Worm (Caenorhabditis elegans): Measurements from ENCODE around the gene scrm-8.
"Not testable (repeated sequence)": the region's sequence is repeated elsewhere in the genome, so short reads cannot be mapped to it uniquely, and the experiment has no call there.

The scrm-8 gene

ce11 chrIV:4164392-4164791, at the start of gene scrm-8:
Gene scrm-8, plus strand, starts transcription at chrIV:4164692.
- TF ChIP-seq ref-1 (GFP tag; conservative IDR thresholded peaks at IDR 0.05) (no peak), T22C8.4 (GFP tag; IDR thresholded peaks at IDR 0.05) (no peak), ztf-29 (GFP tag; IDR thresholded peaks at IDR 0.05) (no peak)

- no peak for TF ChIP-seq cog-1 (tag; optimal IDR thresholded peaks at IDR 0.05)
Measured at ce11 chrIV:4115634-4116033, 48.9 kb upstream of the scrm-8 start, which contains the start of the genes F49F1.4 and F49F1.2. Gene F49F1.4, minus strand, starts transcription at chrIV:4115734. Gene F49F1.2, plus strand, starts transcription at chrIV:4115943.

ce11 chrIV:4117432-4117831, 47.1 kb upstream of the scrm-8 start, which contains the start of gene drd-50:
Gene drd-50, plus strand, starts transcription at chrIV:4117732.
- TF ChIP-seq flt-1 (GFP tag; IDR thresholded peaks at IDR 0.05) = no peak
- no peak for TF ChIP-seq ref-1 (GFP tag; conservative IDR thresholded peaks at IDR 0.05)
- no peak for TF ChIP-seq cog-1 (tag; optimal IDR thresholded peaks at IDR 0.05)
- TF ChIP-seq med-1 (GFP tag; optimal IDR thresholded peaks at IDR 0.05; ENCODE audit: insufficient read depth) = no peak

ce11 chrIV:4120263-4120662, 44.2 kb upstream of the scrm-8 start, which contains the start of gene F49F1.5:
Gene F49F1.5, minus strand, starts transcription at chrIV:4120415.
- TF ChIP-seq tab-1 (GFP tag; IDR thresholded peaks at IDR 0.05) (no peak), flt-1 (GFP tag; IDR thresholded peaks at IDR 0.05) (no peak), klf-2 (GFP tag; conservative IDR thresholded peaks at IDR 0.05) (no peak)

ce11 chrIV:4121055-4121454, 43.4 kb upstream of the scrm-8 start:
- TF ChIP-seq cog-1 (tag; optimal IDR thresholded peaks at IDR 0.05) (no peak), flt-1 (GFP tag; IDR thresholded peaks at IDR 0.05) (no peak)

ce11 chrIV:4123083-4123482, 41.4 kb upstream of the scrm-8 start, which contains the start of gene mul-1:
Gene mul-1, minus strand, starts transcription at chrIV:4123166.
- TF ChIP-seq ztf-29 (GFP tag; IDR thresholded peaks at IDR 0.05) (no peak), klf-2 (GFP tag; conservative IDR thresholded peaks at IDR 0.05) (no peak), flt-1 (GFP tag; IDR thresholded peaks at IDR 0.05) (no peak), tab-1 (GFP tag; IDR thresholded peaks at IDR 0.05) (no peak), med-1 (GFP tag; optimal IDR thresholded peaks at IDR 0.05; ENCODE audit: insufficient read depth) (no peak), cog-1 (tag; optimal IDR thresholded peaks at IDR 0.05) (no peak), ref-1 (GFP tag; conservative IDR thresholded peaks at IDR 0.05) (no peak)

ce11 chrIV:4125657-4126056, 38.8 kb upstream of the scrm-8 start, which contains the start of gene F49F1.7:
Gene F49F1.7, minus strand, starts transcription at chrIV:4125757.
- not testable (repeated sequence) for TF ChIP-seq ref-1 (GFP tag; conservative IDR thresholded peaks at IDR 0.05); med-1 (GFP tag; optimal IDR thresholded peaks at IDR 0.05; ENCODE audit: insufficient read depth); flt-1 (GFP tag; IDR thresholded peaks at IDR 0.05)

- TF ChIP-seq klf-2 (GFP tag; conservative IDR thresholded peaks at IDR 0.05) (no peak), cog-1 (tag; optimal IDR thresholded peaks at IDR 0.05) (no peak), med-1 (GFP tag; optimal IDR thresholded peaks at IDR 0.05; ENCODE audit: insufficient read depth) (no peak), flt-1 (GFP tag; IDR thresholded peaks at IDR 0.05) (no peak), ztf-23 (GFP tag; IDR thresholded peaks at IDR 0.05) (no peak), ztf-29 (GFP tag; IDR thresholded peaks at IDR 0.05) (no peak), ref-1 (GFP tag; conservative IDR thresholded peaks at IDR 0.05) (no peak), T22C8.4 (GFP tag; IDR thresholded peaks at IDR 0.05) (no peak), tab-1 (GFP tag; IDR thresholded peaks at IDR 0.05) (no peak)
Measured at ce11 chrIV:4135744-4136143, 28.7 kb upstream of the scrm-8 start, which contains the start of gene F49F1.17. Gene F49F1.17, minus strand, starts transcription at chrIV:4135844.

ce11 chrIV:4137472-4137871, 27.0 kb upstream of the scrm-8 start, which contains the start of gene F49F1.9:
Gene F49F1.9, minus strand, starts transcription at chrIV:4137572.
- TF ChIP-seq flt-1 (GFP tag; IDR thresholded peaks at IDR 0.05) (no peak), ref-1 (GFP tag; conservative IDR thresholded peaks at IDR 0.05) (no peak), med-1 (GFP tag; optimal IDR thresholded peaks at IDR 0.05; ENCODE audit: insufficient read depth) (no peak)

ce11 chrIV:4139022-4139421, 25.5 kb upstream of the scrm-8 start, which contains the start of gene F49F1.10:
Gene F49F1.10, minus strand, starts transcription at chrIV:4139122.
- TF ChIP-seq tab-1 (GFP tag; IDR thresholded peaks at IDR 0.05) (no peak), ztf-29 (GFP tag; IDR thresholded peaks at IDR 0.05) (no peak), med-1 (GFP tag; optimal IDR thresholded peaks at IDR 0.05; ENCODE audit: insufficient read depth) (no peak), cog-1 (tag; optimal IDR thresholded peaks at IDR 0.05) (no peak), klf-2 (GFP tag; conservative IDR thresholded peaks at IDR 0.05) (no peak), ref-1 (GFP tag; conservative IDR thresholded peaks at IDR 0.05) (no peak), T22C8.4 (GFP tag; IDR thresholded peaks at IDR 0.05) (no peak), flt-1 (GFP tag; IDR thresholded peaks at IDR 0.05) (no peak), ztf-23 (GFP tag; IDR thresholded peaks at IDR 0.05) (no peak)

ce11 chrIV:4140265-4140664, 24.2 kb upstream of the scrm-8 start, which contains the start of gene F49F1.18:
Gene F49F1.18, minus strand, starts transcription at chrIV:4140365.
- TF ChIP-seq cog-1 (tag; optimal IDR thresholded peaks at IDR 0.05) = no peak

ce11 chrIV:4141311-4141710, 23.2 kb upstream of the scrm-8 start, which contains the start of gene F49F1.11:
Gene F49F1.11, minus strand, starts transcription at chrIV:4141411.
- no peak for TF ChIP-seq klf-2 (GFP tag; conservative IDR thresholded peaks at IDR 0.05)
- TF ChIP-seq ztf-23 (GFP tag; IDR thresholded peaks at IDR 0.05) = no peak
- TF ChIP-seq T22C8.4 (GFP tag; IDR thresholded peaks at IDR 0.05) = no peak
- TF ChIP-seq tab-1 (GFP tag; IDR thresholded peaks at IDR 0.05) = no peak
- no peak for TF ChIP-seq cog-1 (tag; optimal IDR thresholded peaks at IDR 0.05)
- TF ChIP-seq ztf-29 (GFP tag; IDR thresholded peaks at IDR 0.05) = no peak
- no peak for TF ChIP-seq flt-1 (GFP tag; IDR thresholded peaks at IDR 0.05)
- TF ChIP-seq med-1 (GFP tag; optimal IDR thresholded peaks at IDR 0.05; ENCODE audit: insufficient read depth) = no peak
- TF ChIP-seq ref-1 (GFP tag; conservative IDR thresholded peaks at IDR 0.05) = no peak
